Worm (Caenorhabditis elegans): Measurements from ENCODE around the gene nhr-178.
A peak's percentile ranks its signal among the peaks of the same experiment; 100 is the strongest.

The nhr-178 gene

ce11 chrV:1651045-1651444, 43.3 kb upstream of the nhr-178 start, which contains the start of gene irld-44:
irld-44 (plus strand) TSS chrV:1651345.
- no peak for TF ChIP-seq F44E2.7 (GFP tag; IDR thresholded peaks at IDR 0.05)
- TF ChIP-seq sdz-12 (GFP tag; optimal IDR thresholded peaks at IDR 0.05): no peak
- no peak for TF ChIP-seq hif-1 (tag; optimal IDR thresholded peaks at IDR 0.05)
- no peak for TF ChIP-seq ces-1 (GFP tag; optimal IDR thresholded peaks at IDR 0.05)
- TF ChIP-seq gei-8 (GFP tag; optimal IDR thresholded peaks at IDR 0.05): no peak
- TF ChIP-seq dmd-8 (GFP tag; IDR thresholded peaks at IDR 0.05): no peak
- no peak for TF ChIP-seq unc-39 (tag; optimal IDR thresholded peaks at IDR 0.05)
- no peak for TF ChIP-seq nhr-111 (GFP tag; optimal IDR thresholded peaks at IDR 0.05)
- no peak for TF ChIP-seq D1046.2 (GFP tag; IDR thresholded peaks at IDR 0.05)
- no peak for TF ChIP-seq madf-9 (GFP tag; conservative IDR thresholded peaks at IDR 0.05)
- TF ChIP-seq unc-130 (GFP tag; optimal IDR thresholded peaks at IDR 0.05): no peak
- TF ChIP-seq dve-1 (tag; optimal IDR thresholded peaks at IDR 0.05; ENCODE audit: insufficient read depth): no peak
- no peak for TF ChIP-seq daf-16 (GFP tag; optimal IDR thresholded peaks at IDR 0.05)
- TF ChIP-seq daf-16 (tag; optimal IDR thresholded peaks at IDR 0.05): no peak
- TF ChIP-seq egl-27 (tag; optimal IDR thresholded peaks at IDR 0.05): no peak
- no peak for TF ChIP-seq pha-4 (GFP tag; IDR thresholded peaks at IDR 0.05)
- TF ChIP-seq pha-4 (tag; optimal IDR thresholded peaks at IDR 0.05): no peak

- TF ChIP-seq hlh-30 (tag; optimal IDR thresholded peaks at IDR 0.05; ENCODE audit: insufficient read depth) (no peak), aha-1 (tag) (peak; percentile 67)
Observed at ce11 chrV:1648000-1648399, 40.2 kb upstream of the nhr-178 start, which contains the start of gene irld-45. irld-45 (plus strand) TSS chrV:1648300.

- peak in 1 of 2 experiments; percentile 96 for TF ChIP-seq daf-16 (GFP tag; optimal IDR thresholded peaks at IDR 0.05)
- TF ChIP-seq daf-16 (tag; optimal IDR thresholded peaks at IDR 0.05): no peak
- TF ChIP-seq lin-29 (GFP tag; IDR thresholded peaks at IDR 0.05): no peak
Observed at ce11 chrV:1643886-1644285, 36.1 kb upstream of the nhr-178 start, which contains the start of gene alh-2. alh-2 (plus strand) TSS chrV:1644169.

ce11 chrV:1642768-1643167, 35.0 kb upstream of the nhr-178 start:
- TF ChIP-seq lin-13 (GFP tag; optimal IDR thresholded peaks at IDR 0.05): no peak
- TF ChIP-seq F44E2.7 (GFP tag; IDR thresholded peaks at IDR 0.05): peak; percentile 75; the same call in 1 of the 2 replicates
- no peak for TF ChIP-seq spr-3 (GFP tag; optimal IDR thresholded peaks at IDR 0.05)
- TF ChIP-seq dmd-8 (GFP tag; IDR thresholded peaks at IDR 0.05): 0 out of 2 replicates have a peak, but pooled peaks have one; percentile 25

- no peak for TF ChIP-seq pha-4 (GFP tag; IDR thresholded peaks at IDR 0.05)
- TF ChIP-seq pha-4 (tag; optimal IDR thresholded peaks at IDR 0.05): no peak
- no peak for TF ChIP-seq lsy-2 (tag; optimal IDR thresholded peaks at IDR 0.05)
- TF ChIP-seq ama-1 (optimal IDR thresholded peaks at IDR 0.05): no peak
- no peak for TF ChIP-seq skn-1 (tag; optimal IDR thresholded peaks at IDR 0.05)
- no peak for TF ChIP-seq attf-4 (tag; optimal IDR thresholded peaks at IDR 0.05)
- TF ChIP-seq lin-39 (tag; optimal IDR thresholded peaks at IDR 0.05): no peak
- no peak for TF ChIP-seq F10B5.3 (tag; optimal IDR thresholded peaks at IDR 0.05)
- TF ChIP-seq jun-1 (tag; optimal IDR thresholded peaks at IDR 0.05): no peak
- TF ChIP-seq F37D6.2 (tag; optimal IDR thresholded peaks at IDR 0.05): no peak
- no peak for TF ChIP-seq madf-9 (GFP tag; conservative IDR thresholded peaks at IDR 0.05)
- no peak for TF ChIP-seq tag-97 (GFP tag; IDR thresholded peaks at IDR 0.05)
- no peak for TF ChIP-seq zfp-2 (tag; optimal IDR thresholded peaks at IDR 0.05)
- no peak for TF ChIP-seq nhr-48 (tag; optimal IDR thresholded peaks at IDR 0.05)
- no peak for TF ChIP-seq mes-2 (tag; optimal IDR thresholded peaks at IDR 0.05; ENCODE audit: poor library complexity, severe bottlenecking)
- no peak for TF ChIP-seq F49E8.2 (tag; optimal IDR thresholded peaks at IDR 0.05; ENCODE audit: borderline replicate concordance)
Observed at ce11 chrV:1642199-1642598, 34.4 kb upstream of the nhr-178 start, which contains the start of gene Y46H3D.1. Y46H3D.1 (plus strand) TSS chrV:1642499.

Data from whole organism, L4 larva.